Fruit fly (Drosophila melanogaster): ENCODE results near the gene Ugt304A1.

The Ugt304A1 gene

DNA sequence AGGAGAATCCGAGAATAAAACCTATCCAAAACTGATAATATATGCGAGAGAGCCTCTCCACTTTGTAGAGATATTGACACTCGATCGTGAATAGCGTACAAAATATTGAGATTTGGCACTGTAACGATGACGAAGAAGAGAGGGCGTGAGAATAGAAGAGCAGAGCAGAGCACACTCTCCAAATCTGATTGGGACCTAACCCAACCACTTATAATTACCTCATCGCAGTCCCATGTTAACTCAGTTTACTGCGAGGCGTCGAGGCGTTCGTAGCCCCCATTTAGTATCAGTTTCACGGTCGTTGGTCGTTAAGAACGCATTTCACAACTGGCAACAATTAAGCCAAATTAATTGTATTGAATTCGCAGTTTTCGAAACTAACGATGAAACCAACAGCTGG, 18.4 kb downstream of the Ugt304A1 start, which contains the start of gene Ugt302C1 (continued):
- TF ChIP-seq insv (GFP tag; optimal IDR thresholded peaks at IDR 0.05) = peak in 1 of 2 experiments; percentile 13
- TF ChIP-seq Atf3 (GFP tag; optimal IDR thresholded peaks at IDR 0.05) = peak; percentile 31
- TF ChIP-seq gro (GFP tag; optimal IDR thresholded peaks at IDR 0.05) = no peak
- peak; percentile 21 for TF ChIP-seq sug (tag; optimal IDR thresholded peaks at IDR 0.05)
- peak; percentile 74 for TF ChIP-seq yki (optimal IDR thresholded peaks at IDR 0.05)
- peak; percentile 57; the same call in 2 of the 3 replicates for TF ChIP-seq CG34224 (GFP tag; IDR thresholded peaks at IDR 0.05; ENCODE audit: partially characterized antibody)
- TF ChIP-seq CG15514 (GFP tag; optimal IDR thresholded peaks at IDR 0.05) = peak; percentile 7
- TF ChIP-seq CG10274 (GFP tag; optimal IDR thresholded peaks at IDR 0.05) = no peak
- no peak for TF ChIP-seq CG11085 (GFP tag; IDR thresholded peaks at IDR 0.05)
- TF ChIP-seq CG17186 (GFP tag; optimal IDR thresholded peaks at IDR 0.05) = no peak
- TF ChIP-seq nerfin-1 (tag; optimal IDR thresholded peaks at IDR 0.05) = no peak
- 0 out of 3 replicates have a peak, but pooled peaks have one; percentile 46 for TF ChIP-seq HLH4C (GFP tag; IDR thresholded peaks at IDR 0.05; ENCODE audit: partially characterized antibody)
- TF ChIP-seq CG42726 (GFP tag; IDR thresholded peaks at IDR 0.05; ENCODE audit: partially characterized antibody) = 0 out of 2 replicates have a peak, but pooled peaks have one; percentile 11
- TF ChIP-seq pb (GFP tag; optimal IDR thresholded peaks at IDR 0.05) = peak; percentile 4
- TF ChIP-seq grn (GFP tag; optimal IDR thresholded peaks at IDR 0.05) = peak; percentile 46
- peak; percentile 49 for TF ChIP-seq sens (GFP tag)
- TF ChIP-seq exex (tag; optimal IDR thresholded peaks at IDR 0.05) = peak; percentile 55
- peak; percentile 32; the same call in 1 of the 2 replicates for TF ChIP-seq Adf1 (GFP tag; IDR thresholded peaks at IDR 0.05)
- TF ChIP-seq B-H2 (GFP tag; optimal IDR thresholded peaks at IDR 0.05) = peak; percentile 53
- no peak for TF ChIP-seq cad (GFP tag; optimal IDR thresholded peaks at IDR 0.05)
- no peak; the same call in 1 of the 2 replicates for TF ChIP-seq unc-4 (GFP tag; IDR thresholded peaks at IDR 0.05; ENCODE audit: partially characterized antibody)
- TF ChIP-seq CG17568 (GFP tag; optimal IDR thresholded peaks at IDR 0.05) = no peak
- TF ChIP-seq NFAT (GFP tag; IDR thresholded peaks at IDR 0.05) = peak; percentile 56; the same call in 1 of the 2 replicates
- 0 out of 2 replicates have a peak, but pooled peaks have one; percentile 40 for TF ChIP-seq CG14014 (GFP tag; IDR thresholded peaks at IDR 0.05)
- peak; percentile 85; the same call in 2 of the 4 replicates for TF ChIP-seq chinmo (GFP tag; IDR thresholded peaks at IDR 0.05; ENCODE audit: partially characterized antibody)
- no peak for TF ChIP-seq ems (GFP tag; optimal IDR thresholded peaks at IDR 0.05)
- TF ChIP-seq CG11247 (GFP tag; IDR thresholded peaks at IDR 0.05) = no peak
- TF ChIP-seq CG12744 (GFP tag; optimal IDR thresholded peaks at IDR 0.05) = no peak
- TF ChIP-seq Nf-YC (tag; optimal IDR thresholded peaks at IDR 0.05) = no peak
- TF ChIP-seq HmgZ (tag; optimal IDR thresholded peaks at IDR 0.05) = peak; percentile 10
- TF ChIP-seq MBD-R2 (GFP tag; IDR thresholded peaks at IDR 0.05) = peak; percentile 29; the same call in 1 of the 2 replicates
- no peak for TF ChIP-seq Dad (GFP tag; optimal IDR thresholded peaks at IDR 0.05)
- no peak for TF ChIP-seq Hey (tag; optimal IDR thresholded peaks at IDR 0.05)
- TF ChIP-seq Bteb2 (GFP tag; optimal IDR thresholded peaks at IDR 0.05) = no peak
- TF ChIP-seq inv (GFP tag; IDR thresholded peaks at IDR 0.05; ENCODE audit: partially characterized antibody) = peak; percentile 28; the same call in 1 of the 2 replicates
- 0 out of 3 replicates have a peak, but pooled peaks have one; percentile 43 for TF ChIP-seq zen2 (GFP tag; IDR thresholded peaks at IDR 0.05; ENCODE audit: partially characterized antibody)
- 0 out of 2 replicates have a peak, but pooled peaks have one; percentile 34 for TF ChIP-seq slbo (GFP tag; IDR thresholded peaks at IDR 0.05)
- no peak for TF ChIP-seq lbe (GFP tag; optimal IDR thresholded peaks at IDR 0.05)
- peak; percentile 44; the same call in 1 of the 4 replicates for TF ChIP-seq Dll (GFP tag; IDR thresholded peaks at IDR 0.05; ENCODE audit: partially characterized antibody)
- TF ChIP-seq CG4707 (GFP tag; optimal IDR thresholded peaks at IDR 0.05) = no peak
- no peak for TF ChIP-seq fru (optimal IDR thresholded peaks at IDR 0.05)
- TF ChIP-seq sisA (GFP tag; IDR thresholded peaks at IDR 0.05) = no peak
- TF ChIP-seq chif (GFP tag; optimal IDR thresholded peaks at IDR 0.05) = no peak
- TF ChIP-seq Mrtf (GFP tag; IDR thresholded peaks at IDR 0.05) = no peak
- TF ChIP-seq Doc2 (GFP tag; IDR thresholded peaks at IDR 0.05) = no peak
- peak; percentile 33; the same call in 1 of the 2 replicates for TF ChIP-seq ham (GFP tag; IDR thresholded peaks at IDR 0.05)
- no peak for TF ChIP-seq CG18476 (GFP tag; optimal IDR thresholded peaks at IDR 0.05)
- TF ChIP-seq CG34376 (GFP tag; optimal IDR thresholded peaks at IDR 0.05) = peak; percentile 73
- peak; percentile 84 to 98 for TF ChIP-seq Trl (optimal IDR thresholded peaks at IDR 0.05)
- peak; percentile 3 for TF ChIP-seq Trl (GFP tag; optimal IDR thresholded peaks at IDR 0.05)
